In genomic region chrX:15545485-15545884, ce11 we compare ENCODE assay signal across 4 worm cellular contexts.
TF ChIP-seq lines count a peak whose summit lies in the region.

No protein-coding gene starts in this region.

TF ChIP-seq in whole organism, L1 larva, 84 proteins besides CTCF, POLR2A, EP300 and RAD21:
- TF ChIP-seq nhr-28 (tag; optimal IDR thresholded peaks at IDR 0.05; lab: Kevin White, UChicago) (no peak), efl-1 (optimal IDR thresholded peaks at IDR 0.05; lab: Kevin White, UChicago) (no peak), efl-1 (GFP tag; optimal IDR thresholded peaks at IDR 0.05 in 1 of 2; lab: Kevin White, UChicago) (no peak), lsy-2 (tag; optimal IDR thresholded peaks at IDR 0.05; lab: Kevin White, UChicago) (no peak), lin-39 (tag; optimal IDR thresholded peaks at IDR 0.05; lab: Kevin White, UChicago) (no peak), lin-14 (GFP tag; optimal IDR thresholded peaks at IDR 0.05; lab: Kevin White, UChicago) (peak; percentile 31), fkh-8 (tag; optimal IDR thresholded peaks at IDR 0.05; lab: Kevin White, UChicago) (peak; percentile 18), unc-30 (tag; optimal IDR thresholded peaks at IDR 0.05; lab: Kevin White, UChicago) (no peak), dpl-1 (GFP tag; optimal IDR thresholded peaks at IDR 0.05; lab: Kevin White, UChicago) (no peak), tbx-2 (tag; optimal IDR thresholded peaks at IDR 0.05; lab: Kevin White, UChicago) (peak; percentile 27), fos-1 (tag; optimal IDR thresholded peaks at IDR 0.05; lab: Kevin White, UChicago) (no peak), nhr-71 (tag; optimal IDR thresholded peaks at IDR 0.05; lab: Kevin White, UChicago) (peak; percentile 10), ceh-82 (tag; optimal IDR thresholded peaks at IDR 0.05; lab: Kevin White, UChicago) (peak in 1 of 3 experiments; percentile 1)

TF ChIP-seq in whole organism, L4 larva, 104 proteins besides CTCF, POLR2A, EP300 and RAD21:
- TF ChIP-seq Y75B8A.6 (GFP tag; IDR thresholded peaks at IDR 0.05; lab: Robert Waterston, UW) (no peak), dmd-6 (GFP tag; IDR thresholded peaks at IDR 0.05; lab: Robert Waterston, UW) (0 out of 2 replicates have a peak, but pooled peaks have one; percentile 22)

TF ChIP-seq in whole organism, late embryonic, 69 proteins besides CTCF, POLR2A, EP300 and RAD21:
- TF ChIP-seq nfya-1 (tag; optimal IDR thresholded peaks at IDR 0.05; lab: Kevin White, UChicago) (no peak), ceh-19 (GFP tag; optimal IDR thresholded peaks at IDR 0.05; lab: Kevin White, UChicago) (peak; percentile 75), lim-6 (tag; optimal IDR thresholded peaks at IDR 0.05; lab: Kevin White, UChicago) (no peak), unc-42 (tag; optimal IDR thresholded peaks at IDR 0.05; lab: Kevin White, UChicago) (no peak), syd-9 (tag; optimal IDR thresholded peaks at IDR 0.05; lab: Kevin White, UChicago) (no peak), pag-3 (tag; optimal IDR thresholded peaks at IDR 0.05; lab: Kevin White, UChicago; ENCODE audit: borderline replicate concordance) (no peak), tbx-7 (tag; optimal IDR thresholded peaks at IDR 0.05; lab: Kevin White, UChicago) (no peak), nhr-11 (tag; optimal IDR thresholded peaks at IDR 0.05; lab: Kevin White, UChicago) (no peak), ceh-34 (tag; optimal IDR thresholded peaks at IDR 0.05; lab: Kevin White, UChicago) (peak; percentile 88), pat-9 (tag; optimal IDR thresholded peaks at IDR 0.05; lab: Kevin White, UChicago) (no peak), ahr-1 (tag; optimal IDR thresholded peaks at IDR 0.05; lab: Kevin White, UChicago) (no peak), ceh-24 (tag; optimal IDR thresholded peaks at IDR 0.05; lab: Kevin White, UChicago) (no peak), hlh-13 (GFP tag; optimal IDR thresholded peaks at IDR 0.05; lab: Kevin White, UChicago) (no peak), F13H6.1 (tag; optimal IDR thresholded peaks at IDR 0.05; lab: Kevin White, UChicago) (no peak), unc-3 (GFP tag; conservative IDR thresholded peaks at IDR 0.05; lab: Robert Waterston, UW) (no peak), unc-3 (tag; optimal IDR thresholded peaks at IDR 0.05; lab: Kevin White, UChicago) (no peak)

TF ChIP-seq in whole organism, young adult, 124 proteins besides CTCF, POLR2A, EP300 and RAD21:
- TF ChIP-seq madf-3 (GFP tag; IDR thresholded peaks at IDR 0.05; lab: Robert Waterston, UW) (no peak), K11D2.4 (GFP tag; IDR thresholded peaks at IDR 0.05; lab: Robert Waterston, UW) (0 out of 2 replicates have a peak, but pooled peaks have one; percentile 20)
